Fruit fly (Drosophila melanogaster): ENCODE measurements around the gene CG31251.

CG31251 gene

dm6 chr3R:17701131-17701593, 16.4 kb upstream of the CG31251 start:
- TF ChIP-seq grau (tag; optimal IDR thresholded peaks at IDR 0.05) (peak; percentile 13), Dad (GFP tag; optimal IDR thresholded peaks at IDR 0.05) (no peak), psq (GFP tag; optimal IDR thresholded peaks at IDR 0.05) (peak; percentile 33), D19A (tag; optimal IDR thresholded peaks at IDR 0.05) (peak; percentile 34), sc (optimal IDR thresholded peaks at IDR 0.05) (no peak), sc (GFP tag; optimal IDR thresholded peaks at IDR 0.05) (no peak), CG8924 (tag; optimal IDR thresholded peaks at IDR 0.05) (no peak), Med (GFP tag) (peak; percentile 80), ash1 (GFP tag; optimal IDR thresholded peaks at IDR 0.05) (peak; percentile 12), Awh (GFP tag; IDR thresholded peaks at IDR 0.05) (peak; percentile 37; the same call in 1 of the 2 replicates), sug (tag; optimal IDR thresholded peaks at IDR 0.05) (peak; percentile 7), CG11504 (tag; optimal IDR thresholded peaks at IDR 0.05) (no peak), abd-A (tag; optimal IDR thresholded peaks at IDR 0.05) (peak; percentile 78), CG2120 (GFP tag; optimal IDR thresholded peaks at IDR 0.05) (peak; percentile 21), Dbx (GFP tag; IDR thresholded peaks at IDR 0.05) (peak; percentile 47; the same call in 1 of the 3 replicates), CG9797 (GFP tag; optimal IDR thresholded peaks at IDR 0.05) (no peak), gro (GFP tag; optimal IDR thresholded peaks at IDR 0.05) (peak; percentile 47), Mrtf (GFP tag; IDR thresholded peaks at IDR 0.05) (no peak), CG9932 (GFP tag; IDR thresholded peaks at IDR 0.05) (peak; percentile 29), hbn (GFP tag; IDR thresholded peaks at IDR 0.05; ENCODE audit: partially characterized antibody) (no peak; the same call in 1 of the 2 replicates), lbe (GFP tag; optimal IDR thresholded peaks at IDR 0.05) (no peak), zfh2 (GFP tag; optimal IDR thresholded peaks at IDR 0.05) (peak; percentile 13), Ets65A (GFP tag) (peak; percentile 24), Hey (tag; optimal IDR thresholded peaks at IDR 0.05) (peak; percentile 84), grn (GFP tag; optimal IDR thresholded peaks at IDR 0.05) (peak; percentile 75), ara (GFP tag; IDR thresholded peaks at IDR 0.05) (no peak), CG8290 (GFP tag; optimal IDR thresholded peaks at IDR 0.05) (no peak), CG8290 (tag; optimal IDR thresholded peaks at IDR 0.05) (peak in 1 of 2 experiments; percentile 7), CG34224 (GFP tag; IDR thresholded peaks at IDR 0.05; ENCODE audit: partially characterized antibody) (peak; percentile 47; the same call in 1 of the 3 replicates), Hr51 (GFP tag; optimal IDR thresholded peaks at IDR 0.05) (no peak), zf30C (GFP tag; optimal IDR thresholded peaks at IDR 0.05) (peak; percentile 51), CG13894 (tag; optimal IDR thresholded peaks at IDR 0.05) (peak; percentile 49), Myb (GFP tag; optimal IDR thresholded peaks at IDR 0.05) (peak; percentile 10), pzg (GFP tag; optimal IDR thresholded peaks at IDR 0.05) (peak; percentile 10), CG6272 (GFP tag; IDR thresholded peaks at IDR 0.05) (no peak), cg (GFP tag; optimal IDR thresholded peaks at IDR 0.05) (peak; percentile 76), mam (GFP tag; optimal IDR thresholded peaks at IDR 0.05) (no peak), Deaf1 (tag; optimal IDR thresholded peaks at IDR 0.05) (peak; percentile 64), cwo (GFP tag; optimal IDR thresholded peaks at IDR 0.05) (peak; percentile 91), CG9727 (GFP tag; optimal IDR thresholded peaks at IDR 0.05) (no peak), CG14441 (GFP tag; IDR thresholded peaks at IDR 0.05) (0 out of 2 replicates have a peak, but pooled peaks have one; percentile 16), Fer3 (tag; optimal IDR thresholded peaks at IDR 0.05) (no peak), CG2889 (GFP tag; IDR thresholded peaks at IDR 0.05) (no peak), CG18764 (GFP tag; optimal IDR thresholded peaks at IDR 0.05) (no peak), chm (GFP tag; IDR thresholded peaks at IDR 0.05) (0 out of 2 replicates have a peak, but pooled peaks have one; percentile 8), Aef1 (GFP tag; IDR thresholded peaks at IDR 0.05) (peak; percentile 50; the same call in 2 of the 3 replicates), H15 (GFP tag; IDR thresholded peaks at IDR 0.05) (no peak), CG6813 (GFP tag; optimal IDR thresholded peaks at IDR 0.05) (no peak), rib (GFP tag; IDR thresholded peaks at IDR 0.05) (peak; percentile 99), CG12769 (tag; optimal IDR thresholded peaks at IDR 0.05) (peak; percentile 37), Adf1 (GFP tag; IDR thresholded peaks at IDR 0.05) (peak; percentile 66)
